Fruit fly (Drosophila melanogaster): ENCODE results near the gene crp.
A peak's percentile ranks its signal among the peaks of the same experiment; 100 is the strongest.

Gene crp

DNA sequence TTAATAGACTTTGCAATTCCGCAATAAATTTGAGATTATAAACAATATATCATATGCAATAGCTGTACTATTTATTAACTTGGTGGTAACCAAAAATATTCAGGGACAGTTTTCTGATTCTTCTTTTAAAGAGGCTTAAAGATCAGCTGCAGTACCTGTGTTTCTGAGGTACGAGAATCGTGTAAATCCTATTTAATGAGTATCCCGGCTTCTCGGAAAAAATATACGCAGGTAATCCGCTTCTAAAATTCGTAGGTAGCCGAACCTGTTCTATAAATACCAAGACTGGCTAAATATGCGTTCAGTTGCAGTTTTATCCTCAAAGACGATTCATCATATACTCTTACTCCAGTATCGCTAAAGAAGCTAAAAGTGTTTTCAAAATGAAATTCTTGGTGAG, 42.1 kb upstream of the crp start, which contains the start of gene CG4440 (continued):
- TF ChIP-seq ewg (GFP tag; optimal IDR thresholded peaks at IDR 0.05), result no peak

- TF ChIP-seq CG2712 (tag; optimal IDR thresholded peaks at IDR 0.05) (peak; percentile 79), CG6254 (GFP tag; optimal IDR thresholded peaks at IDR 0.05) (peak; percentile 17), Atf-2 (GFP tag; optimal IDR thresholded peaks at IDR 0.05) (peak; percentile 40), CG1647 (GFP tag; optimal IDR thresholded peaks at IDR 0.05) (peak; percentile 46), CG6654 (GFP tag; optimal IDR thresholded peaks at IDR 0.05) (no peak), trem (tag; optimal IDR thresholded peaks at IDR 0.05) (peak; percentile 84), CG8089 (GFP tag; optimal IDR thresholded peaks at IDR 0.05) (peak; percentile 71), chn (GFP tag; optimal IDR thresholded peaks at IDR 0.05) (peak; percentile 80), CG13624 (GFP tag; optimal IDR thresholded peaks at IDR 0.05) (peak; percentile 69), Atf6 (GFP tag; IDR thresholded peaks at IDR 0.05) (peak; percentile 42; the same call in 1 of the 2 replicates), Spps (tag; optimal IDR thresholded peaks at IDR 0.05) (no peak), Oaz (GFP tag; IDR thresholded peaks at IDR 0.05) (peak; percentile 58), oc (tag; optimal IDR thresholded peaks at IDR 0.05) (peak; percentile 33), Xrp1 (GFP tag; IDR thresholded peaks at IDR 0.05) (peak; percentile 74), knrl (GFP tag; IDR thresholded peaks at IDR 0.05; ENCODE audit: partially characterized antibody) (peak; percentile 99), CG12155 (GFP tag; optimal IDR thresholded peaks at IDR 0.05) (peak; percentile 71), CG8290 (GFP tag; optimal IDR thresholded peaks at IDR 0.05) (peak; percentile 98), CG8290 (tag; optimal IDR thresholded peaks at IDR 0.05) (peak; percentile 97), CG17359 (tag; optimal IDR thresholded peaks at IDR 0.05) (no peak), Dll (GFP tag; IDR thresholded peaks at IDR 0.05; ENCODE audit: partially characterized antibody) (peak; percentile 99), az2 (GFP tag; optimal IDR thresholded peaks at IDR 0.05) (peak; percentile 80), CG14441 (GFP tag; IDR thresholded peaks at IDR 0.05) (peak; percentile 64), ERR (GFP tag; optimal IDR thresholded peaks at IDR 0.05) (peak; percentile 44), ci (GFP tag; IDR thresholded peaks at IDR 0.05) (peak; percentile 63), CG43689 (GFP tag; IDR thresholded peaks at IDR 0.05) (no peak), cwo (GFP tag; optimal IDR thresholded peaks at IDR 0.05) (no peak), CG7745 (tag; optimal IDR thresholded peaks at IDR 0.05) (no peak), Tbp (GFP tag; optimal IDR thresholded peaks at IDR 0.05) (no peak), Dbx (GFP tag; IDR thresholded peaks at IDR 0.05) (peak; percentile 66; the same call in 1 of the 3 replicates), CG10959 (GFP tag; IDR thresholded peaks at IDR 0.05) (no peak), bab2 (GFP tag; optimal IDR thresholded peaks at IDR 0.05) (peak; percentile 70), h (optimal IDR thresholded peaks at IDR 0.05) (no peak), HLH54F (GFP tag; optimal IDR thresholded peaks at IDR 0.05) (peak; percentile 82), stwl (tag; optimal IDR thresholded peaks at IDR 0.05) (peak; percentile 82), vvl (GFP tag; IDR thresholded peaks at IDR 0.05) (peak; percentile 69), org-1 (GFP tag; optimal IDR thresholded peaks at IDR 0.05) (no peak), tio (GFP tag; optimal IDR thresholded peaks at IDR 0.05) (peak; percentile 53), Hey (tag; optimal IDR thresholded peaks at IDR 0.05) (no peak), CG3995 (GFP tag; optimal IDR thresholded peaks at IDR 0.05) (peak; percentile 87), usp (GFP tag; optimal IDR thresholded peaks at IDR 0.05) (no peak), nerfin-1 (tag; optimal IDR thresholded peaks at IDR 0.05) (no peak), CG6683 (GFP tag; optimal IDR thresholded peaks at IDR 0.05) (no peak), trh (GFP tag; optimal IDR thresholded peaks at IDR 0.05) (peak; percentile 54), kni (GFP tag; optimal IDR thresholded peaks at IDR 0.05) (peak; percentile 24), BtbVII (GFP tag; optimal IDR thresholded peaks at IDR 0.05) (no peak), Dip3 (GFP tag; optimal IDR thresholded peaks at IDR 0.05) (peak; percentile 89), CG15601 (tag; optimal IDR thresholded peaks at IDR 0.05) (peak; percentile 32), Opbp (GFP tag; IDR thresholded peaks at IDR 0.05; ENCODE audit: partially characterized antibody) (peak; percentile 99), pfk (GFP tag; optimal IDR thresholded peaks at IDR 0.05) (no peak)
Measured at dm6 chr2L:16329102-16329520, 41.6 kb upstream of the crp start, which contains the start of gene mRpL4. Gene mRpL4, minus strand, starts transcription at chr2L:16329132.

Measured in whole organism, embryonic.